Worm (Caenorhabditis elegans) whole organism, L1 larva: ENCODE results near the gene M04B2.4.

ENCODE experiments used
- C16A3.4 ChIP-seq: fragments of 150-350 bp; optimal IDR thresholded peaks from 2 replicates; lab custom pipeline; 2014; ENCODE audit warnings: missing biosample characterization, missing genetic modification characterization
- C34B4.2 ChIP-seq: sonication (generic microtip); optimal IDR thresholded peaks from 2 replicates; lab custom pipeline; 2017; ENCODE audit warnings: mild to moderate bottlenecking, missing genetic modification characterization, missing compliant biosample characterization
- F16B12.6 ChIP-seq: fragments of 150-350 bp; optimal IDR thresholded peaks from 2 replicates; lab custom pipeline; 2014; ENCODE audit warnings: missing biosample characterization, missing genetic modification characterization
- aha-1 ChIP-seq: fragments of 150-350 bp; optimal IDR thresholded peaks from 2 replicates; lab custom pipeline; 2014; ENCODE audit warnings: missing biosample characterization, missing genetic modification characterization
- aly-2 ChIP-seq: fragments of 150-350 bp; optimal IDR thresholded peaks from 2 replicates; lab custom pipeline; 2014; ENCODE audit warnings: missing biosample characterization, missing genetic modification characterization
- ama-1 ChIP-seq: fragments of 150-350 bp; optimal IDR thresholded peaks from 2 replicates; lab custom pipeline; 2014
- ceh-88 ChIP-seq: fragments of 200-800 bp; sonication (Bioruptor generic); IDR thresholded peaks from 2 replicates; pipeline ENCODE4 v1.3.6; 2022; ENCODE audit warnings: missing genetic modification characterization, missing compliant biosample characterization
- ceh-90 ChIP-seq: sonication (generic microtip); optimal IDR thresholded peaks from 2 replicates; lab custom pipeline; 2016; ENCODE audit warnings: missing genetic modification characterization, missing compliant biosample characterization
- ces-1 ChIP-seq: fragments of 150-350 bp; optimal IDR thresholded peaks from 2 replicates; lab custom pipeline; 2014; ENCODE audit warnings: missing biosample characterization, missing genetic modification reagents, missing genetic modification characterization
- dsc-1 ChIP-seq: sonication (generic microtip); optimal IDR thresholded peaks from 2 replicates; lab custom pipeline; 2016; ENCODE audit warnings: mild to moderate bottlenecking, missing genetic modification characterization, missing compliant biosample characterization
- efl-1 ChIP-seq, 4 experiments: fragments of 150-350 bp; optimal IDR thresholded peaks in 3 of 4; peaks in 1 of 4; 1 replicate in 1 of 4; 2 replicates in 3 of 4; lab custom pipeline; 2014; ENCODE audit warnings: missing biosample characterization in 2 of 4, missing genetic modification characterization in 2 of 4, missing genetic modification reagents in 2 of 4
- efl-3 ChIP-seq: fragments of 200-800 bp; sonication (Bioruptor generic); optimal IDR thresholded peaks from 2 replicates; lab custom pipeline; 2018; ENCODE audit warnings: mild to moderate bottlenecking, missing genetic modification characterization, missing compliant biosample characterization
- elt-3 ChIP-seq, 6 experiments: fragments of 150-350 bp in 1 of 6; sonication (generic microtip); optimal IDR thresholded peaks; 2 replicates each; lab custom pipeline; 2017 to 2018; ENCODE audit warnings: missing biosample characterization in 6 of 6, missing genetic modification characterization in 6 of 6, inconsistent platforms in 1 of 6
- ets-5 ChIP-seq: fragments of 200-800 bp; sonication (Bioruptor generic); IDR thresholded peaks from 2 replicates; pipeline ENCODE4 v1.3.6; 2022; ENCODE audit warnings: missing genetic modification characterization, missing compliant biosample characterization
- fkh-10 ChIP-seq: sonication (generic microtip); optimal IDR thresholded peaks from 2 replicates; lab custom pipeline; 2017; ENCODE audit warnings: missing biosample characterization, missing genetic modification reagents, missing genetic modification characterization
- fkh-4 ChIP-seq: sonication (generic microtip); optimal IDR thresholded peaks from 2 replicates; lab custom pipeline; 2016; ENCODE audit warnings: missing compliant biosample characterization, missing genetic modification characterization, borderline replicate concordance
- fos-1 ChIP-seq: fragments of 150-350 bp; optimal IDR thresholded peaks from 2 replicates; lab custom pipeline; 2014; ENCODE audit warnings: missing biosample characterization, missing genetic modification characterization
- grh-1 ChIP-seq: fragments of 200-800 bp; sonication (Bioruptor generic); IDR thresholded peaks from 2 replicates; pipeline ENCODE4 v1.3.6; 2022; ENCODE audit warnings: missing genetic modification reagents, missing genetic modification characterization, missing compliant biosample characterization
- hlh-4 ChIP-seq: sonication (generic microtip); optimal IDR thresholded peaks from 2 replicates; lab custom pipeline; 2016; ENCODE audit warnings: mild to moderate bottlenecking, missing genetic modification characterization, missing compliant biosample characterization
- hpl-2 ChIP-seq: fragments of 150-350 bp; optimal IDR thresholded peaks from 2 replicates; lab custom pipeline; 2014; ENCODE audit warnings: missing biosample characterization, missing genetic modification reagents, missing genetic modification characterization
- isw-1 ChIP-seq: fragments of 200-800 bp; sonication (Bioruptor generic); IDR thresholded peaks from 2 replicates; pipeline ENCODE4 v1.3.6; 2022; ENCODE audit warnings: missing genetic modification characterization, missing compliant biosample characterization
- lin-15B ChIP-seq: fragments of 150-350 bp; sonication (generic microtip); optimal IDR thresholded peaks from 3 replicates; lab custom pipeline; 2014; ENCODE audit warnings: missing biosample characterization, missing genetic modification characterization
- lin-39 ChIP-seq: fragments of 150-350 bp; optimal IDR thresholded peaks from 2 replicates; lab custom pipeline; 2014; ENCODE audit warnings: missing biosample characterization, missing genetic modification reagents, missing genetic modification characterization
- lir-3 ChIP-seq: sonication (generic microtip); optimal IDR thresholded peaks from 2 replicates; lab custom pipeline; 2016; ENCODE audit warnings: mild to moderate bottlenecking, missing genetic modification characterization, moderate library complexity, missing compliant biosample characterization; ENCODE audit not compliant: poor library complexity
- mdl-1 ChIP-seq, 2 experiments: fragments of 150-350 bp; optimal IDR thresholded peaks; 2 replicates each; lab custom pipeline; 2014 to 2017; ENCODE audit warnings: missing biosample characterization in 2 of 2, missing genetic modification characterization in 2 of 2, inconsistent platforms in 1 of 2
- nhr-11 ChIP-seq: fragments of 150-350 bp; optimal IDR thresholded peaks from 2 replicates; lab custom pipeline; 2014; ENCODE audit warnings: missing biosample characterization, missing genetic modification characterization
- nhr-19 ChIP-seq: fragments of 200-800 bp; sonication (Bioruptor generic); conservative IDR thresholded peaks from 2 replicates; pipeline ENCODE4 v1.3.6; 2022; ENCODE audit warnings: missing genetic modification characterization, missing compliant biosample characterization
- nhr-20 ChIP-seq: sonication (generic microtip); optimal IDR thresholded peaks from 2 replicates; lab custom pipeline; 2016; ENCODE audit warnings: mild to moderate bottlenecking, missing genetic modification characterization, missing compliant biosample characterization
- nhr-237 ChIP-seq: fragments of 150-350 bp; optimal IDR thresholded peaks from 2 replicates; lab custom pipeline; 2014; ENCODE audit warnings: missing biosample characterization, missing genetic modification characterization
- nhr-28 ChIP-seq: fragments of 150-350 bp; optimal IDR thresholded peaks from 2 replicates; lab custom pipeline; 2014; ENCODE audit warnings: missing biosample characterization, missing genetic modification characterization
- nhr-77 ChIP-seq: fragments of 150-350 bp; optimal IDR thresholded peaks from 2 replicates; lab custom pipeline; 2014; ENCODE audit warnings: missing biosample characterization, missing genetic modification characterization
- nhr-84 ChIP-seq: sonication (generic microtip); optimal IDR thresholded peaks from 2 replicates; lab custom pipeline; 2017; ENCODE audit warnings: missing biosample characterization, missing genetic modification characterization
- nhr-85 ChIP-seq: sonication (generic microtip); peaks from one replicate; lab custom pipeline; 2016; ENCODE audit warnings: missing genetic modification characterization, inconsistent platforms, missing compliant biosample characterization
- nhr-90 ChIP-seq: sonication (generic microtip); optimal IDR thresholded peaks from 2 replicates; lab custom pipeline; 2016; ENCODE audit warnings: mild to moderate bottlenecking, missing genetic modification characterization, missing compliant biosample characterization; ENCODE audit not compliant: poor library complexity
- pax-3 ChIP-seq: fragments of 200-800 bp; sonication (Bioruptor generic); optimal IDR thresholded peaks from 2 replicates; lab custom pipeline; 2018; ENCODE audit warnings: mild to moderate bottlenecking, missing genetic modification characterization, moderate library complexity, missing compliant biosample characterization
- pqm-1 ChIP-seq: sonication (generic microtip); optimal IDR thresholded peaks from 3 replicates; lab custom pipeline; 2017; ENCODE audit warnings: missing biosample characterization, missing genetic modification characterization
- skn-1 ChIP-seq: fragments of 150-350 bp; optimal IDR thresholded peaks from 2 replicates; lab custom pipeline; 2014; ENCODE audit warnings: missing biosample characterization, missing genetic modification characterization
- snpc-4 ChIP-seq: fragments of 150-350 bp; optimal IDR thresholded peaks from 2 replicates; lab custom pipeline; 2014; ENCODE audit warnings: missing biosample characterization, missing genetic modification characterization
- snu-23 ChIP-seq: sonication (generic microtip); optimal IDR thresholded peaks from 2 replicates; lab custom pipeline; 2016; ENCODE audit warnings: missing genetic modification characterization, missing compliant biosample characterization
- sptf-1 ChIP-seq: fragments of 150-350 bp; optimal IDR thresholded peaks from 2 replicates; lab custom pipeline; 2014; ENCODE audit warnings: missing biosample characterization, missing genetic modification characterization
- sup-37 ChIP-seq: fragments of 200-800 bp; sonication (Bioruptor generic); optimal IDR thresholded peaks from 2 replicates; lab custom pipeline; 2018; ENCODE audit warnings: mild to moderate bottlenecking, missing genetic modification characterization, missing compliant biosample characterization
- swsn-7 ChIP-seq: sonication (generic microtip); optimal IDR thresholded peaks from 2 replicates; lab custom pipeline; 2016; ENCODE audit warnings: missing genetic modification characterization, missing compliant biosample characterization
- tbx-2 ChIP-seq: sonication (generic microtip); optimal IDR thresholded peaks from 2 replicates; lab custom pipeline; 2016; ENCODE audit warnings: missing genetic modification characterization, missing compliant biosample characterization
- tlp-1 ChIP-seq: fragments of 150-350 bp; optimal IDR thresholded peaks from 2 replicates; lab custom pipeline; 2014; ENCODE audit warnings: missing biosample characterization, missing genetic modification characterization
- unc-130 ChIP-seq: fragments of 150-350 bp; optimal IDR thresholded peaks from 2 replicates; lab custom pipeline; 2017; ENCODE audit warnings: missing biosample characterization, missing genetic modification characterization, inconsistent platforms
- unc-30 ChIP-seq: sonication (generic microtip); optimal IDR thresholded peaks from 2 replicates; lab custom pipeline; 2017; ENCODE audit warnings: missing biosample characterization, missing genetic modification characterization
- unc-62 ChIP-seq: fragments of 150-350 bp; optimal IDR thresholded peaks from 2 replicates; lab custom pipeline; 2014; ENCODE audit warnings: missing biosample characterization, missing genetic modification reagents, missing genetic modification characterization
- unc-86 ChIP-seq: sonication (generic microtip); optimal IDR thresholded peaks from 2 replicates; lab custom pipeline; 2016; ENCODE audit warnings: missing genetic modification characterization, missing compliant biosample characterization
- unc-98 ChIP-seq: fragments of 200-800 bp; sonication (Bioruptor generic); IDR thresholded peaks from 2 replicates; pipeline ENCODE4 v1.3.6; 2022; ENCODE audit warnings: missing genetic modification characterization, missing compliant biosample characterization
- vab-15 ChIP-seq: sonication (generic microtip); optimal IDR thresholded peaks from 2 replicates; lab custom pipeline; 2017; ENCODE audit warnings: missing genotype, mild to moderate bottlenecking, missing genetic modification characterization, missing compliant biosample characterization
- xbp-1 ChIP-seq: sonication (generic microtip); optimal IDR thresholded peaks from 2 replicates; lab custom pipeline; 2016; ENCODE audit warnings: missing genetic modification characterization, missing compliant biosample characterization
- zip-4 ChIP-seq: fragments of 200-800 bp; sonication (Bioruptor generic); optimal IDR thresholded peaks from 2 replicates; lab custom pipeline; 2018; ENCODE audit warnings: mild to moderate bottlenecking, missing genetic modification characterization, moderate library complexity, missing compliant biosample characterization
- ztf-4 ChIP-seq: fragments of 150-350 bp; optimal IDR thresholded peaks from 2 replicates; lab custom pipeline; 2014; ENCODE audit warnings: missing biosample characterization, missing genetic modification characterization

Gene M04B2.4

ce11 chrIV:11489610-11490339 is 31.1 kb downstream of the M04B2.4 start:
- TF ChIP-seq dsc-1 (tag; lab: Kevin White, UChicago) = peak; percentile 22
- no peak for TF ChIP-seq nhr-237 (tag; lab: Kevin White, UChicago)
- TF ChIP-seq unc-86 (tag; lab: Kevin White, UChicago) = no peak
- TF ChIP-seq snu-23 = peak; percentile 84
- TF ChIP-seq C34B4.2 (tag; lab: Kevin White, UChicago) = no peak
- TF ChIP-seq nhr-77 (tag; lab: Kevin White, UChicago) = no peak
- TF ChIP-seq ceh-90 (tag; lab: Kevin White, UChicago) = no peak
- TF ChIP-seq skn-1 (tag; lab: Kevin White, UChicago) = peak; percentile 6
- TF ChIP-seq unc-130 (tag; lab: Kevin White, UChicago) = no peak
- TF ChIP-seq vab-15 = no peak
- peak; percentile 80 for TF ChIP-seq nhr-20
- peak; percentile 37 for TF ChIP-seq swsn-7 (tag; lab: Kevin White, UChicago)
- peak; percentile 17 for TF ChIP-seq lir-3
- TF ChIP-seq lin-39 = no peak
- TF ChIP-seq ces-1 (GFP tag; lab: Kevin White, UChicago) = no peak
- TF ChIP-seq ama-1 (lab: Kevin White, UChicago) = no peak
- TF ChIP-seq nhr-84 (tag; lab: Kevin White, UChicago) = no peak
- TF ChIP-seq fkh-4 (tag; lab: Kevin White, UChicago) = no peak
- TF ChIP-seq unc-62 = no peak
- TF ChIP-seq fkh-10 (GFP tag; lab: Kevin White, UChicago) = no peak
- TF ChIP-seq grh-1 = peak; percentile 51; the same call in 1 of the 2 replicates
- TF ChIP-seq hpl-2 (GFP tag; lab: Kevin White, UChicago) = no peak
- TF ChIP-seq snpc-4 (tag; lab: Kevin White, UChicago) = peak; percentile 3
- TF ChIP-seq pqm-1 (tag; lab: Kevin White, UChicago) = no peak
- TF ChIP-seq efl-3 (GFP tag; lab: Kevin White, UChicago) = peak; percentile 3
- no peak for TF ChIP-seq sptf-1 (tag; lab: Kevin White, UChicago)
- TF ChIP-seq C16A3.4 (tag; lab: Kevin White, UChicago) = peak; percentile 69
- TF ChIP-seq nhr-19 = peak; percentile 56
- no peak for TF ChIP-seq isw-1 (GFP tag; lab: Robert Waterston, UW)
- TF ChIP-seq tlp-1 (tag; lab: Kevin White, UChicago) = no peak
- no peak for TF ChIP-seq nhr-28 (tag; lab: Kevin White, UChicago)
- peak; percentile 53 for TF ChIP-seq nhr-90 (tag; lab: Kevin White, UChicago)
- TF ChIP-seq xbp-1 (tag; lab: Kevin White, UChicago) = peak; percentile 13
- TF ChIP-seq aha-1 (tag; lab: Kevin White, UChicago) = no peak
- peak; percentile 98 for TF ChIP-seq nhr-85 (tag; lab: Kevin White, UChicago)
- no peak for TF ChIP-seq sup-37
- TF ChIP-seq unc-98 (GFP tag; lab: Robert Waterston, UW) = no peak
- no peak for TF ChIP-seq ets-5 (GFP tag; lab: Robert Waterston, UW)
- TF ChIP-seq mdl-1 (tag; optimal IDR thresholded peaks at IDR 0.05; lab: Kevin White, UChicago) = no peak
- peak; percentile 74 for TF ChIP-seq ztf-4
- TF ChIP-seq nhr-11 (tag; lab: Kevin White, UChicago) = no peak
- TF ChIP-seq F16B12.6 (tag; lab: Kevin White, UChicago) = no peak
- no peak for TF ChIP-seq aly-2 (tag; lab: Kevin White, UChicago)
- TF ChIP-seq unc-30 (tag; lab: Kevin White, UChicago) = no peak
- TF ChIP-seq pax-3 (tag; lab: Kevin White, UChicago) = no peak
- TF ChIP-seq hlh-4 (tag; lab: Kevin White, UChicago) = no peak
- TF ChIP-seq fos-1 (tag; lab: Kevin White, UChicago) = no peak
- TF ChIP-seq tbx-2 = peak; percentile 52
- TF ChIP-seq lin-15B (tag; lab: Kevin White, UChicago) = no peak
- TF ChIP-seq ceh-88 (GFP tag; lab: Robert Waterston, UW) = no peak
- peak; percentile 28 to 33 for TF ChIP-seq efl-1 (optimal IDR thresholded peaks at IDR 0.05; lab: Kevin White, UChicago)
- peak in 1 of 2 experiments; percentile 87 for TF ChIP-seq efl-1 (GFP tag; optimal IDR thresholded peaks at IDR 0.05 in 1 of 2; lab: Kevin White, UChicago)
- no peak for TF ChIP-seq zip-4
- TF ChIP-seq elt-3 (tag; optimal IDR thresholded peaks at IDR 0.05; lab: Kevin White, UChicago) = peak in 5 of 6 experiments; percentile 1 to 84 (median 64)
